Worm (Caenorhabditis elegans) whole organism, mixed stage, embryonic: ENCODE measurements around the gene F22F1.2.

Experiments used
- M03D4.4 ChIP-seq: sonication (generic microtip); optimal IDR thresholded peaks from 2 replicates; lab custom pipeline; 2017; ENCODE audit warnings: mild to moderate bottlenecking, missing genetic modification characterization, missing compliant biosample characterization
- bed-3 ChIP-seq: fragments of 200-800 bp; sonication (Bioruptor generic); optimal IDR thresholded peaks from 3 replicates; lab custom pipeline; 2018; ENCODE audit warnings: mild to moderate bottlenecking, missing genetic modification characterization, moderate library complexity, missing compliant biosample characterization
- blmp-1 ChIP-seq: fragments of 150-350 bp; optimal IDR thresholded peaks from 2 replicates; lab custom pipeline; 2014; ENCODE audit warnings: missing biosample characterization, missing genetic modification characterization
- ceh-39 ChIP-seq: fragments of 150-350 bp; optimal IDR thresholded peaks from 2 replicates; lab custom pipeline; 2014; ENCODE audit warnings: missing biosample characterization, missing genetic modification characterization
- ceh-43 ChIP-seq: fragments of 200-800 bp; sonication (Bioruptor generic); optimal IDR thresholded peaks from 2 replicates; lab custom pipeline; 2018; ENCODE audit warnings: mild to moderate bottlenecking, missing genetic modification characterization, moderate library complexity, missing compliant biosample characterization
- ceh-83 ChIP-seq: fragments of 200-800 bp; sonication (Bioruptor generic); optimal IDR thresholded peaks from 2 replicates; lab custom pipeline; 2018; ENCODE audit warnings: mild to moderate bottlenecking, missing genetic modification characterization, missing compliant biosample characterization
- ces-1 ChIP-seq: fragments of 150-350 bp; optimal IDR thresholded peaks from 2 replicates; lab custom pipeline; 2014; ENCODE audit warnings: missing biosample characterization, missing genetic modification reagents, missing genetic modification characterization
- cnd-1 ChIP-seq: fragments of 200-800 bp; sonication (Bioruptor generic); optimal IDR thresholded peaks from 2 replicates; lab custom pipeline; 2018; ENCODE audit warnings: mild to moderate bottlenecking, missing genetic modification characterization, missing compliant biosample characterization
- drap-1 ChIP-seq: fragments of 200-800 bp; sonication (Bioruptor generic); optimal IDR thresholded peaks from 3 replicates; lab custom pipeline; 2018; ENCODE audit warnings: mild to moderate bottlenecking, missing genetic modification characterization, missing compliant biosample characterization
- elt-1 ChIP-seq: sonication (generic microtip); optimal IDR thresholded peaks from 2 replicates; lab custom pipeline; 2017; ENCODE audit warnings: missing genetic modification characterization, mild to moderate bottlenecking, missing compliant biosample characterization, antibody characterized with exemption, moderate library complexity, borderline replicate concordance; ENCODE audit not compliant: insufficient read depth
- elt-3 ChIP-seq: fragments of 150-350 bp; optimal IDR thresholded peaks from 2 replicates; lab custom pipeline; 2014; ENCODE audit warnings: missing biosample characterization, missing genetic modification characterization
- ham-2 ChIP-seq: fragments of 200-800 bp; sonication (Bioruptor generic); optimal IDR thresholded peaks from 2 replicates; lab custom pipeline; 2018; ENCODE audit warnings: mild to moderate bottlenecking, missing genetic modification characterization, missing compliant biosample characterization
- hlh-1 ChIP-seq: fragments of 150-350 bp; optimal IDR thresholded peaks from 2 replicates; lab custom pipeline; 2014; ENCODE audit warnings: missing biosample characterization, missing genetic modification reagents, missing genetic modification characterization
- lin-13 ChIP-seq: fragments of 150-350 bp; optimal IDR thresholded peaks from 2 replicates; lab custom pipeline; 2014; ENCODE audit warnings: missing biosample characterization, missing genetic modification characterization
- lin-32 ChIP-seq: fragments of 200-800 bp; sonication (Bioruptor generic); optimal IDR thresholded peaks from 2 replicates; lab custom pipeline; 2018; ENCODE audit warnings: mild to moderate bottlenecking, missing genetic modification characterization, missing compliant biosample characterization
- lsy-2 ChIP-seq: fragments of 150-350 bp; optimal IDR thresholded peaks from 2 replicates; lab custom pipeline; 2014; ENCODE audit warnings: missing biosample characterization, missing genetic modification characterization
- mab-5 ChIP-seq: fragments of 150-350 bp; optimal IDR thresholded peaks from 2 replicates; lab custom pipeline; 2014; ENCODE audit warnings: missing biosample characterization, missing genetic modification characterization
- mep-1 ChIP-seq: fragments of 150-350 bp; optimal IDR thresholded peaks from 2 replicates; lab custom pipeline; 2017; ENCODE audit warnings: missing biosample characterization, missing genetic modification reagents, missing genetic modification characterization, inconsistent platforms
- mls-2 ChIP-seq: sonication (generic microtip); optimal IDR thresholded peaks from 2 replicates; lab custom pipeline; 2016; ENCODE audit warnings: mild to moderate bottlenecking, missing genetic modification characterization, moderate library complexity, missing compliant biosample characterization
- nhr-12 ChIP-seq: fragments of 150-350 bp; optimal IDR thresholded peaks from 2 replicates; lab custom pipeline; 2014; ENCODE audit warnings: missing biosample characterization, missing genetic modification characterization
- nhr-2 ChIP-seq: fragments of 150-350 bp; optimal IDR thresholded peaks from 2 replicates; lab custom pipeline; 2014; ENCODE audit warnings: missing biosample characterization, missing genetic modification characterization
- nhr-237 ChIP-seq: fragments of 150-350 bp; optimal IDR thresholded peaks from 2 replicates; lab custom pipeline; 2014; ENCODE audit warnings: missing biosample characterization, missing genetic modification characterization
- nhr-28 ChIP-seq: fragments of 150-350 bp; optimal IDR thresholded peaks from 2 replicates; lab custom pipeline; 2014; ENCODE audit warnings: missing biosample characterization, missing genetic modification characterization
- pha-4 ChIP-seq: fragments of 150-350 bp; optimal IDR thresholded peaks from 2 replicates; lab custom pipeline; 2018; ENCODE audit warnings: missing biosample characterization, missing genetic modification reagents, missing genetic modification characterization
- sem-2 ChIP-seq: fragments of 200-800 bp; sonication (Bioruptor generic); optimal IDR thresholded peaks from 2 replicates; lab custom pipeline; 2018; ENCODE audit warnings: mild to moderate bottlenecking, missing genetic modification characterization, missing compliant biosample characterization
- snpc-4 ChIP-seq: fragments of 150-350 bp; optimal IDR thresholded peaks from 2 replicates; lab custom pipeline; 2014; ENCODE audit warnings: missing biosample characterization, missing genetic modification characterization
- sptf-1 ChIP-seq: sonication (generic microtip); optimal IDR thresholded peaks from 2 replicates; lab custom pipeline; 2017; ENCODE audit warnings: mild to moderate bottlenecking, missing genetic modification characterization, moderate library complexity, missing compliant biosample characterization
- tbx-8 ChIP-seq: fragments of 200-800 bp; sonication (Bioruptor generic); optimal IDR thresholded peaks from 2 replicates; lab custom pipeline; 2018; ENCODE audit warnings: mild to moderate bottlenecking, missing genetic modification characterization, moderate library complexity, missing compliant biosample characterization
- unc-120 ChIP-seq: sonication (generic microtip); optimal IDR thresholded peaks from 2 replicates; lab custom pipeline; 2017; ENCODE audit warnings: missing genetic modification characterization, missing compliant biosample characterization; ENCODE audit not compliant: poor library complexity, severe bottlenecking
- unc-39 ChIP-seq: fragments of 150-350 bp; optimal IDR thresholded peaks from 2 replicates; lab custom pipeline; 2014; ENCODE audit warnings: missing biosample characterization, missing genetic modification characterization
- unc-62 ChIP-seq: fragments of 150-350 bp; optimal IDR thresholded peaks from 2 replicates; lab custom pipeline; 2014; ENCODE audit warnings: missing biosample characterization, missing genetic modification reagents, missing genetic modification characterization
- zip-8 ChIP-seq: fragments of 150-350 bp; optimal IDR thresholded peaks from 2 replicates; lab custom pipeline; 2014; ENCODE audit warnings: missing biosample characterization, missing genetic modification characterization
- ztf-11 ChIP-seq: fragments of 150-350 bp; optimal IDR thresholded peaks from 2 replicates; lab custom pipeline; 2014; ENCODE audit warnings: missing biosample characterization, missing genetic modification characterization

F22F1.2 gene

DNA sequence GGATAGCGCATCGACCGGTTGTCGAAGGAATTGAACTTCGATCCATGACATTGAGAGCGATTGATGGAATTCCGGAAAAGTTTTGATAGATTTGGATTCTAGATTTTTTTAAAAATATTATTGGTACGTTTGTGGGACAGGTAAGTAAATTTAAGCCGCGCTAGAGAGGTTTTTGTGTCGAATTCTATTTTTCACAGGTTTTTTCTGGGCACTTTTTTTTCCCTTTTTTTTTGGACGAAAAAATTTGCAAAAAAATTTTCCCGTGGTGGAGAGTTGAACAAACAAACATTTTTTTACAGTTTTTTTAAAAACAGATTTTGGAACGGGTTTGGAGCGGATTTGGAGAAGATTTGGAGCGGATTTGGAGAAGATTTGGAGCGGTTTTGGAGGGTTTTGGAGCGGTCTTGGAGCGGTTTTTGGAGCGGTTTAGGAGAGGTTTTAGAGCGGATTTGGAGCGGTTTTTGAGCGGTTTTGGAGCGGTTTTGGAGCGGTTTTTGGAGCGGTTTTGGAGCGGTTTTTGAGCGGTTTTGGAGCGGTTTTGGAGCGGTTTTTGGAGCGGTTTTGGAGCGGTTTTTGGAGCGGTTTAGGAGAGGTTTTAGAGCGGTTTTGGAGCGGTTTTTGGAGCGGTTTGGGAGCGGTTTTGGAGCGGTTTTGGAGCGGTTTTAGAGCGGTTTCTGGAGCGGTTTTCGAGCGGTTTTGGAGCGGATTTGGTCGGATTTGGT, 31.2 kb upstream of the F22F1.2 start, which contains the start of gene C17H11.4:
C17H11.4 (minus strand) TSS at position 51 of the 722 bp plus-strand sequence.
- TF ChIP-seq mls-2 (tag; lab: Kevin White, UChicago) (peak; percentile 56), ceh-83 (GFP tag; lab: Kevin White, UChicago) (peak; percentile 42), sptf-1 (tag; lab: Kevin White, UChicago) (peak; percentile 51), M03D4.4 (peak; percentile 32)

DNA sequence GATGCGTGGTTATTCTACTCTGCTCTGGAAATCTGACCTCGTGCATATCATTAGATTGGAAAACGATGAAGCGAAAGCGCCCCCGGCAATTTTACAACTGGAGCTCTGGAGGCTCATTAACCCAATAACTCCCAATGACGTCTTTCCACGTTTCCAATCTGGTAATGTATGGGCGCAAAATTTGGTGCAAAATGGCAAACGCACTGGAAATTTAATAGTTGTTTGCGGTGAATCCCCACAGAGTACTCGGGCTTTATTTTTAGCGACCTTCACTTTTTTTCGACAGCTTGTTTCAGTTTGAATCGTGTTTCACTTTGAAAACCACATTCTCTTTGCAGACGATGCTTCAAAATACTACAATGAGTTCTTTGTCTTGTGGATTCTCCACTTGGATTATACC, 23.1 kb upstream of the F22F1.2 start, which contains the start of gene C17H11.1:
C17H11.1 (plus strand) TSS at position 301 of the 400 bp plus-strand sequence.
- TF ChIP-seq M03D4.4: no peak
- no peak for TF ChIP-seq unc-120 (tag; lab: Kevin White, UChicago)
- no peak for TF ChIP-seq ceh-39 (tag; lab: Kevin White, UChicago)
- TF ChIP-seq ceh-43 (GFP tag; lab: Kevin White, UChicago): no peak
- TF ChIP-seq unc-62 (GFP tag; lab: Kevin White, UChicago): no peak
- no peak for TF ChIP-seq elt-1 (tag; lab: Kevin White, UChicago)
- no peak for TF ChIP-seq cnd-1
- TF ChIP-seq bed-3 (GFP tag; lab: Kevin White, UChicago): no peak
- TF ChIP-seq lsy-2 (tag; lab: Kevin White, UChicago): no peak
- TF ChIP-seq zip-8 (tag; lab: Kevin White, UChicago): no peak
- TF ChIP-seq lin-32: no peak

DNA sequence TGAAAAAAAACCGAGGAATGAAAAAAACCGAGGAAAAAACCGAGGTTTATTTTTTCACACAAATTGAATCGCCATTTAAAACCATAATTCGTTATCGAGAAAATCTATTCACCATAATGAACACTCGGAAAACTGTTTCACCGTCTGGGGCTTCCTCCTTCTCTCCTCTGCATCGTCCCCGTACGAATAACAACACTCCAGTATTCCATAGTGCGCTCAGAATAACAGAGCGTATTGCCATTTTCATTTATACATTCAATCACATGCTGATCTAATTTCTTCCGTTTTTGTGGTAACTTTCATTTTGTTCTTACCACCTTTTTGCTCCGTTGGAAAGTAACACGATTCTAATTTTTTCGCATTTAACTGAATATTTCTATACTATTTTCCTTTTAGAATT, 19.0 kb upstream of the F22F1.2 start, which contains the start of gene C17H11.2:
C17H11.2 (plus strand) TSS at position 397 of the 400 bp plus-strand sequence.
- no peak for TF ChIP-seq nhr-237
- TF ChIP-seq ces-1 (GFP tag; lab: Kevin White, UChicago): peak; percentile 46

DNA sequence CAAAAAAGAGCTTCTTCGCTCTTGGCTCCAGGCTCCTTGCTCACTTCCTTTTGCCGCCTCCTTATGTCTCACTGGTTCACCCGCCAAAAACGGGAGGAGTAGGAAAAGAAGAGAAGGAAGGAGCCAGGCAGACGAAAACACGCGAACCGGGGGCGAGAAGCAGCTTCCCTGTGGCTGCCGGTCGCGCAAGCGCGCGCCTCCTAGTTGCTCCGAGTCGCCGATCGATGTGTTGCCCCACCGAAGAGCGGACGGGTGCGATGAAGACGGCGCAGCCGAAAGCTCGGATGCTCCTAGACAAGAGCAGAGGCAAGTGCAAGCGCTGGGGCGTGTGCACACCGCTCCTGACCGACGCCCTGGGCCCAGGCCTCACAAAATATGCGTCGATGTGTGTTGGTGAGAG, 13.0 kb upstream of the F22F1.2 start:
- TF ChIP-seq mls-2 (tag; lab: Kevin White, UChicago) (peak; percentile 52), nhr-28 (tag; lab: Kevin White, UChicago) (no peak), sptf-1 (tag; lab: Kevin White, UChicago) (peak; percentile 63), M03D4.4 (peak; percentile 28), lsy-2 (tag; lab: Kevin White, UChicago) (no peak)

DNA sequence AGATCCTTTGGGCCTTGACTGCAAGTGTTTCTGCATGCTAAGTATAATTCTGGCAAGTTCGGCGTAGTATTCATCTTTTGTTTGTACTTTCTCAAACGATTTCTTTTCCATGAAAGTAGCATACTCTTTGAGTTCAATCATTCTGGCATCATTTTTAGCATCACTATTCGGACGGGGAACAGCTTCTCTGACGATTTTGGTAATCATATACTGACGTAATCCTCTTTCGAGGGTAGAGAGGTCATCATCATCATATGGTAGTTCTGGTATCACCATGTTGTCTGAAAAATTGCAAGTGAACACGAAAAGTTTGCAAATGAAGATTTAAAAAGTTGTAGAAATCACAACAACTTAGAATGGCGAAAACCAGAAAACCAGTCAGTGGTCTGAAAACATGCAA, 12.3 kb upstream of the F22F1.2 start, which contains the start of gene F22F1.3:
F22F1.3 (minus strand) TSS at position 281 of the 400 bp plus-strand sequence.
- TF ChIP-seq mep-1 (no peak), zip-8 (tag; lab: Kevin White, UChicago) (no peak), unc-62 (GFP tag; lab: Kevin White, UChicago) (no peak), sem-2 (GFP tag; lab: Kevin White, UChicago) (no peak), ztf-11 (tag; lab: Kevin White, UChicago) (no peak), ceh-43 (GFP tag; lab: Kevin White, UChicago) (no peak), unc-120 (tag; lab: Kevin White, UChicago) (no peak), pha-4 (tag; lab: Kevin White, UChicago) (no peak), ceh-83 (GFP tag; lab: Kevin White, UChicago) (no peak), unc-39 (tag; lab: Kevin White, UChicago) (no peak), lsy-2 (tag; lab: Kevin White, UChicago) (no peak), drap-1 (GFP tag; lab: Kevin White, UChicago) (no peak), lin-13 (tag; lab: Kevin White, UChicago) (no peak), snpc-4 (tag; lab: Kevin White, UChicago) (no peak), nhr-28 (tag; lab: Kevin White, UChicago) (no peak), bed-3 (GFP tag; lab: Kevin White, UChicago) (no peak), sptf-1 (tag; lab: Kevin White, UChicago) (no peak), tbx-8 (GFP tag; lab: Kevin White, UChicago) (no peak), cnd-1 (no peak)

DNA sequence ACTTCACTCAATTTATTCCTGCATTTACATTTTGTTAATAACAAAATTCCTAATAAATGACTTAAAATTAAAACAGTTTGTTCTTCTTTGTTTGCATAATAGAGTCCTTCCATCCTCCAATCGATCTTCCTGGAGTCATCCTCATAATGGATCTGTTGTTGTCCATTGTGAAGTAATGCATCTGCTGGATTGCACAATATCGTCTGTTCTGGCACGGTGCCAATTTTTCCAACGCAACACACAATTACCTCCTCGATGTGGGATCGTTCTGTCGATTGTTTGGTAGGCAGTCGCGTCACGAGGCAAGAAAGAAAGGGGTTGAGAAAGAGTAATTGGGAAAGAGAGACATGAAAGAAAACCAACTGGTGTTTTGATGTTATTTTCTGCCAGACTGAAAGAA, 9.5 kb upstream of the F22F1.2 start:
- TF ChIP-seq nhr-237: no peak
- TF ChIP-seq unc-39 (tag; lab: Kevin White, UChicago): no peak
- TF ChIP-seq blmp-1: no peak
- no peak for TF ChIP-seq tbx-8 (GFP tag; lab: Kevin White, UChicago)
- TF ChIP-seq mep-1: peak; percentile 56
- TF ChIP-seq cnd-1: peak; percentile 52
- TF ChIP-seq nhr-2 (tag; lab: Kevin White, UChicago): peak; percentile 72
- no peak for TF ChIP-seq unc-62 (GFP tag; lab: Kevin White, UChicago)
- TF ChIP-seq lsy-2 (tag; lab: Kevin White, UChicago): no peak
- TF ChIP-seq snpc-4 (tag; lab: Kevin White, UChicago): no peak
- no peak for TF ChIP-seq elt-3 (tag; lab: Kevin White, UChicago)
- no peak for TF ChIP-seq elt-1 (tag; lab: Kevin White, UChicago)
- no peak for TF ChIP-seq nhr-28 (tag; lab: Kevin White, UChicago)
- no peak for TF ChIP-seq lin-32
- TF ChIP-seq ham-2: no peak
- peak; percentile 70 for TF ChIP-seq ceh-39 (tag; lab: Kevin White, UChicago)
- peak; percentile 14 for TF ChIP-seq ceh-43 (GFP tag; lab: Kevin White, UChicago)
- TF ChIP-seq nhr-12 (tag; lab: Kevin White, UChicago): no peak
- no peak for TF ChIP-seq unc-120 (tag; lab: Kevin White, UChicago)
- TF ChIP-seq zip-8 (tag; lab: Kevin White, UChicago): peak; percentile 47
- no peak for TF ChIP-seq drap-1 (GFP tag; lab: Kevin White, UChicago)
- no peak for TF ChIP-seq sem-2 (GFP tag; lab: Kevin White, UChicago)
- no peak for TF ChIP-seq mab-5 (tag; lab: Kevin White, UChicago)
- no peak for TF ChIP-seq ceh-83 (GFP tag; lab: Kevin White, UChicago)
- TF ChIP-seq M03D4.4: no peak
- TF ChIP-seq bed-3 (GFP tag; lab: Kevin White, UChicago): no peak
- peak; percentile 3 for TF ChIP-seq hlh-1 (tag; lab: Kevin White, UChicago)
- no peak for TF ChIP-seq pha-4 (tag; lab: Kevin White, UChicago)
